Fruit fly (Drosophila melanogaster) whole organism, embryonic: Measurements from ENCODE around the gene CG32278.

ENCODE experiments used
- Atf-2 ChIP-seq: fragments of 200-800 bp; sonication (Bioruptor generic); optimal IDR thresholded peaks from 2 replicates; lab custom pipeline; 2016; ENCODE audit warnings: missing biosample characterization, missing genetic modification characterization
- CG10267 ChIP-seq: fragments of 200-800 bp; sonication (Bioruptor generic); optimal IDR thresholded peaks from 2 replicates; lab custom pipeline; 2018; ENCODE audit warnings: missing biosample characterization, mild to moderate bottlenecking, missing genetic modification characterization, moderate library complexity
- CG10543 ChIP-seq: fragments of 200-800 bp; sonication (Bioruptor generic); optimal IDR thresholded peaks from 3 replicates; lab custom pipeline; 2017; ENCODE audit warnings: missing biosample characterization, mild to moderate bottlenecking, missing genetic modification characterization, moderate library complexity
- CG10654 ChIP-seq: fragments of 200-800 bp; sonication (Bioruptor generic); optimal IDR thresholded peaks from 2 replicates; lab custom pipeline; 2016; ENCODE audit warnings: missing biosample characterization, missing genetic modification characterization
- CG11093 ChIP-seq: fragments of 200-800 bp; sonication (Bioruptor generic); IDR thresholded peaks from 3 replicates; pipeline ENCODE4 v1.3.6; 2022; ENCODE audit warnings: missing biosample characterization, missing genetic modification characterization
- CG13624 ChIP-seq: fragments of 200-800 bp; sonication (Bioruptor generic); optimal IDR thresholded peaks from 2 replicates; lab custom pipeline; 2016; ENCODE audit warnings: missing biosample characterization, missing genetic modification characterization
- CG14667 ChIP-seq: fragments of 200-800 bp; sonication (Bioruptor generic); IDR thresholded peaks from 2 replicates; pipeline ENCODE4 v1.3.6; 2022; ENCODE audit warnings: missing biosample characterization, missing genetic modification characterization
- CG15073 ChIP-seq: fragments of 200-800 bp; sonication (Bioruptor generic); optimal IDR thresholded peaks from 2 replicates; lab custom pipeline; 2016; ENCODE audit warnings: missing biosample characterization, missing genetic modification characterization
- CG18764 ChIP-seq: fragments of 200-800 bp; sonication (Bioruptor generic); optimal IDR thresholded peaks from 3 replicates; lab custom pipeline; 2016; ENCODE audit warnings: missing biosample characterization, missing genetic modification characterization
- CG30431 ChIP-seq: fragments of 200-800 bp; sonication (Bioruptor generic); optimal IDR thresholded peaks from 2 replicates; lab custom pipeline; 2017; ENCODE audit warnings: missing biosample characterization, missing genetic modification characterization
- CG3163 ChIP-seq: fragments of 200-800 bp; sonication (Bioruptor generic); optimal IDR thresholded peaks from 3 replicates; lab custom pipeline; 2016; ENCODE audit warnings: missing biosample characterization, missing genetic modification characterization
- CG33213 ChIP-seq: fragments of 200-800 bp; sonication (Bioruptor generic); optimal IDR thresholded peaks from 3 replicates; lab custom pipeline; 2016; ENCODE audit warnings: missing biosample characterization, missing genetic modification characterization
- CG5953 ChIP-seq: fragments of 200-800 bp; sonication (Bioruptor generic); IDR thresholded peaks from 2 replicates; pipeline ENCODE4 v1.3.6; 2022; ENCODE audit warnings: missing biosample characterization, missing genetic modification characterization
- CG6813 ChIP-seq: fragments of 200-800 bp; sonication (Bioruptor generic); optimal IDR thresholded peaks from 2 replicates; lab custom pipeline; 2017; ENCODE audit warnings: missing biosample characterization, missing genetic modification characterization, mild to moderate bottlenecking, moderate library complexity, missing genetic modification reagents
- CG7271 ChIP-seq: fragments of 200-800 bp; sonication (Bioruptor generic); optimal IDR thresholded peaks from 2 replicates; lab custom pipeline; 2018; ENCODE audit warnings: missing biosample characterization, mild to moderate bottlenecking, missing genetic modification characterization, moderate library complexity
- CG7928 ChIP-seq: fragments of 200-800 bp; sonication (Bioruptor generic); optimal IDR thresholded peaks from 2 replicates; lab custom pipeline; 2017; ENCODE audit warnings: missing biosample characterization, mild to moderate bottlenecking, missing genetic modification characterization
- CG8281 ChIP-seq: fragments of 200-800 bp; sonication (Bioruptor generic); optimal IDR thresholded peaks from 2 replicates; lab custom pipeline; 2018; ENCODE audit warnings: missing biosample characterization, mild to moderate bottlenecking, missing genetic modification characterization, moderate library complexity
- CG9727 ChIP-seq: fragments of 200-800 bp; sonication (Bioruptor generic); optimal IDR thresholded peaks from 3 replicates; lab custom pipeline; 2017; ENCODE audit warnings: missing biosample characterization, mild to moderate bottlenecking, missing genetic modification characterization
- D ChIP-seq, 2 experiments: fragments of 200-800 bp in 1 of 2; fragments of >200 bp in 1 of 2; sonication (Bioruptor generic) in 1 of 2; optimal IDR thresholded peaks; 2 replicates in 1 of 2; 3 replicates in 1 of 2; lab custom pipeline; 2017; ENCODE audit warnings: mild to moderate bottlenecking in 1 of 2, missing biosample characterization in 1 of 2, missing genetic modification characterization in 1 of 2, missing genetic modification reagents in 1 of 2
- Dek ChIP-seq: fragments of 200-800 bp; sonication (Bioruptor generic); optimal IDR thresholded peaks from 3 replicates; lab custom pipeline; 2019; ENCODE audit warnings: missing biosample characterization, mild to moderate bottlenecking, missing genetic modification characterization, moderate library complexity
- Dip3 ChIP-seq: fragments of 200-800 bp; sonication (Bioruptor generic); optimal IDR thresholded peaks from 3 replicates; lab custom pipeline; 2016; ENCODE audit warnings: missing biosample characterization, missing genetic modification characterization
- E2f1 ChIP-seq: fragments of 200-800 bp; sonication (Bioruptor generic); IDR thresholded peaks from 2 replicates; pipeline ENCODE4 v1.3.6; 2022; ENCODE audit warnings: missing biosample characterization, missing genetic modification characterization
- HLH4C ChIP-seq: fragments of 200-800 bp; sonication (Bioruptor generic); IDR thresholded peaks from 3 replicates; pipeline ENCODE4 v1.3.6; 2022; ENCODE audit warnings: missing biosample characterization, missing genetic modification characterization; ENCODE audit not compliant: partially characterized antibody
- HLH54F ChIP-seq: fragments of 200-800 bp; sonication (Bioruptor generic); optimal IDR thresholded peaks from 3 replicates; lab custom pipeline; 2016; ENCODE audit warnings: missing biosample characterization, missing genetic modification characterization
- Hand ChIP-seq: fragments of 200-800 bp; sonication (Bioruptor generic); optimal IDR thresholded peaks from 2 replicates; lab custom pipeline; 2017; ENCODE audit warnings: mild to moderate bottlenecking, missing biosample characterization, missing genetic modification reagents, missing genetic modification characterization
- Hey ChIP-seq: fragments of 200-800 bp; sonication (Bioruptor generic); optimal IDR thresholded peaks from 3 replicates; lab custom pipeline; 2018; ENCODE audit warnings: missing biosample characterization, mild to moderate bottlenecking, missing genetic modification characterization
- HmgD ChIP-seq: fragments of 200-800 bp; sonication (Bioruptor generic); optimal IDR thresholded peaks from 3 replicates; lab custom pipeline; 2016; ENCODE audit warnings: missing biosample characterization, missing genetic modification characterization
- HmgZ ChIP-seq: fragments of 200-800 bp; sonication (Bioruptor generic); optimal IDR thresholded peaks from 2 replicates; lab custom pipeline; 2018; ENCODE audit warnings: missing biosample characterization, mild to moderate bottlenecking, missing genetic modification characterization
- Hmr ChIP-seq: fragments of 200-800 bp; sonication (Bioruptor generic); optimal IDR thresholded peaks from 3 replicates; lab custom pipeline; 2017; ENCODE audit warnings: mild to moderate bottlenecking, missing biosample characterization, missing genetic modification reagents, missing genetic modification characterization
- Hr51 ChIP-seq, 2 experiments: fragments of 200-800 bp; sonication (Bioruptor generic); optimal IDR thresholded peaks; 2 replicates in 1 of 2; 3 replicates in 1 of 2; lab custom pipeline; 2016 to 2018; ENCODE audit warnings: missing biosample characterization in 2 of 2, missing genetic modification characterization in 2 of 2, mild to moderate bottlenecking in 1 of 2, moderate library complexity in 1 of 2
- NC2β ChIP-seq: fragments of 200-800 bp; sonication (Bioruptor generic); optimal IDR thresholded peaks from 2 replicates; lab custom pipeline; 2016; ENCODE audit warnings: missing biosample characterization, missing genetic modification characterization
- Poxn ChIP-seq: fragments of 200-800 bp; sonication (Bioruptor generic); IDR thresholded peaks from 2 replicates; pipeline ENCODE4 v1.3.6; 2022; ENCODE audit warnings: missing biosample characterization, missing genetic modification characterization
- Ssrp ChIP-seq: fragments of 200-800 bp; sonication (Bioruptor generic); optimal IDR thresholded peaks from 2 replicates; lab custom pipeline; 2018; ENCODE audit warnings: missing biosample characterization, mild to moderate bottlenecking, missing genetic modification characterization, moderate library complexity
- YL-1 ChIP-seq: fragments of 200-800 bp; sonication (Bioruptor generic); optimal IDR thresholded peaks from 3 replicates; lab custom pipeline; 2017; ENCODE audit warnings: missing biosample characterization, mild to moderate bottlenecking, missing genetic modification characterization
- bowl ChIP-seq: fragments of 200-800 bp; sonication (Bioruptor generic); IDR thresholded peaks from 2 replicates; pipeline ENCODE4 v1.3.6; 2022; ENCODE audit warnings: missing biosample characterization, missing genetic modification characterization
- cas ChIP-seq: fragments of 200-800 bp; sonication (Bioruptor generic); IDR thresholded peaks from 2 replicates; pipeline ENCODE4 v1.3.6; 2022; ENCODE audit warnings: missing biosample characterization, missing genetic modification characterization
- disco-r ChIP-seq: fragments of 200-800 bp; sonication (Bioruptor generic); optimal IDR thresholded peaks from 2 replicates; lab custom pipeline; 2016; ENCODE audit warnings: missing biosample characterization, missing genetic modification characterization
- dmrt99B ChIP-seq: fragments of 200-800 bp; sonication (Bioruptor generic); optimal IDR thresholded peaks from 2 replicates; lab custom pipeline; 2018; ENCODE audit warnings: missing biosample characterization, mild to moderate bottlenecking, missing genetic modification characterization, moderate library complexity
- dpn ChIP-seq, 2 experiments: fragments of 200-800 bp; sonication (Bioruptor generic); optimal IDR thresholded peaks; 3 replicates each; lab custom pipeline; 2016; ENCODE audit warnings: missing biosample characterization in 2 of 2, missing genetic modification characterization in 2 of 2
- exex ChIP-seq: fragments of 200-800 bp; sonication (Bioruptor generic); optimal IDR thresholded peaks from 4 replicates; lab custom pipeline; 2018; ENCODE audit warnings: missing biosample characterization, mild to moderate bottlenecking, missing genetic modification characterization, moderate library complexity
- fd96Cb ChIP-seq: fragments of 200-800 bp; sonication (Bioruptor generic); optimal IDR thresholded peaks from 2 replicates; lab custom pipeline; 2018; ENCODE audit warnings: missing biosample characterization, mild to moderate bottlenecking, missing genetic modification characterization, moderate library complexity
- gro ChIP-seq: fragments of 200-800 bp; sonication (Bioruptor generic); optimal IDR thresholded peaks from 2 replicates; lab custom pipeline; 2016; ENCODE audit warnings: missing biosample characterization, missing genetic modification characterization
- lab ChIP-seq: fragments of 200-800 bp; sonication (Bioruptor generic); optimal IDR thresholded peaks from 3 replicates; lab custom pipeline; 2017; ENCODE audit warnings: missing biosample characterization, missing genetic modification characterization, mild to moderate bottlenecking, moderate library complexity, missing genetic modification reagents
- odd ChIP-seq: fragments of 200-800 bp; sonication (Bioruptor generic); optimal IDR thresholded peaks from 2 replicates; lab custom pipeline; 2017; ENCODE audit warnings: missing biosample characterization, mild to moderate bottlenecking, missing genetic modification characterization
- run ChIP-seq: fragments of 200-800 bp; sonication (Bioruptor generic); optimal IDR thresholded peaks from 3 replicates; lab custom pipeline; 2018; ENCODE audit warnings: missing biosample characterization, mild to moderate bottlenecking, missing genetic modification characterization
- sqz ChIP-seq: fragments of 200-800 bp; sonication (Bioruptor generic); optimal IDR thresholded peaks from 3 replicates; lab custom pipeline; 2018; ENCODE audit warnings: missing biosample characterization, mild to moderate bottlenecking, missing genetic modification characterization
- tna ChIP-seq: fragments of 200-800 bp; sonication (Bioruptor generic); IDR thresholded peaks from 2 replicates; pipeline ENCODE4 v1.3.6; 2022; ENCODE audit warnings: missing biosample characterization, missing genetic modification characterization; ENCODE audit not compliant: partially characterized antibody
- toy ChIP-seq: fragments of 200-800 bp; sonication (Bioruptor generic); IDR thresholded peaks from 2 replicates; pipeline ENCODE4 v1.3.6; 2022; ENCODE audit warnings: missing biosample characterization, missing genetic modification characterization
- ttk ChIP-seq: fragments of 200-800 bp; sonication (Bioruptor generic); IDR thresholded peaks from 2 replicates; pipeline ENCODE4 v2.1.2; 2022; ENCODE audit warnings: missing biosample characterization, missing genetic modification characterization
- wdn ChIP-seq: fragments of 200-800 bp; sonication (Bioruptor generic); IDR thresholded peaks from 2 replicates; pipeline ENCODE4 v1.3.6; 2022; ENCODE audit warnings: missing biosample characterization, missing genetic modification characterization

The CG32278 gene

DNA sequence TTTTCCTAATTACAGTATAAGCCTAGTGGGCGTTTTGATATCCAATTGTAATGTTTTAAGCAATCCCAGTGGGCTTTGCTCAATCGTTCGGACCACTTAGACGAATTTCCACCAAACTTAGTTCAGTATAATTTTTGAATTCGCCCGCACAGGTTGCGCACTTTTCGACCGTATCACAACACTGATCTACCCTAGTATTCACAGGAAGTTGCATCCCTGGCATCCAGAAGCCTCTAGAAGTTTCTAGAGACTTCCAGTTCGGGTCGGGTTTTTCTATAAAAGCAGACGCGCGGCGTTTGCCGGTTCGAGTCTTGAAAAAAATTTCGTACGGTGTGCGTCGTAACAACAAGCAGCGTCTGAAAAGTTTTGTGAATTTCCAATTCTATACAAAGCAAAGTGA lies 23.8 kb downstream of the CG32278 start, which contains the start of gene Hsp83 (continued):
- peak; percentile 96 for TF ChIP-seq Hey (tag; lab: Kevin White, UChicago)
- peak; percentile 97 for TF ChIP-seq gro (GFP tag; lab: Kevin White, UChicago)
- peak; percentile 90 for TF ChIP-seq wdn (GFP tag; lab: Robert Waterston, UW)
- TF ChIP-seq lab (GFP tag; lab: Kevin White, UChicago), result peak; percentile 100
- TF ChIP-seq ttk (GFP tag; lab: Robert Waterston, UW), result peak; percentile 89
- TF ChIP-seq CG5953, result peak; percentile 94
- peak; percentile 78; the same call in 1 of the 2 replicates for TF ChIP-seq toy (GFP tag; lab: Robert Waterston, UW)
- TF ChIP-seq E2f1 (GFP tag; lab: Robert Waterston, UW), result peak; percentile 87
- peak; percentile 99 for TF ChIP-seq CG7928 (GFP tag; lab: Kevin White, UChicago)
- peak; percentile 97 for TF ChIP-seq NC2β (GFP tag; lab: Kevin White, UChicago)
- no peak for TF ChIP-seq CG15073 (GFP tag; lab: Kevin White, UChicago)
- peak; percentile 100 for TF ChIP-seq YL-1 (GFP tag; lab: Kevin White, UChicago)
- peak; percentile 95 for TF ChIP-seq CG9727 (GFP tag; lab: Kevin White, UChicago)
- TF ChIP-seq CG7271 (tag; lab: Kevin White, UChicago), result peak; percentile 97
- TF ChIP-seq Hand (GFP tag; lab: Kevin White, UChicago), result peak; percentile 99
- peak; percentile 88 for TF ChIP-seq dmrt99B (tag; lab: Kevin White, UChicago)
- TF ChIP-seq CG33213 (GFP tag; lab: Kevin White, UChicago), result peak; percentile 98
- TF ChIP-seq CG14667 (GFP tag; lab: Robert Waterston, UW), result peak; percentile 31; the same call in 1 of the 2 replicates
- TF ChIP-seq Dip3 (GFP tag; lab: Kevin White, UChicago), result peak; percentile 86
- TF ChIP-seq CG18764 (GFP tag; lab: Kevin White, UChicago), result peak; percentile 93
- peak; percentile 86 for TF ChIP-seq Dek (tag; lab: Kevin White, UChicago)
- no peak for TF ChIP-seq HLH4C (GFP tag; lab: Robert Waterston, UW)
- TF ChIP-seq Ssrp, result peak; percentile 58
- peak; percentile 94 for TF ChIP-seq CG13624 (GFP tag; lab: Kevin White, UChicago)
- peak; percentile 91 for TF ChIP-seq run (tag; lab: Kevin White, UChicago)
- peak; percentile 88 for TF ChIP-seq HLH54F (GFP tag; lab: Kevin White, UChicago)
- peak; percentile 81; the same call in 1 of the 2 replicates for TF ChIP-seq cas
- TF ChIP-seq tna, result no peak
- TF ChIP-seq CG6813, result peak; percentile 100
- no peak for TF ChIP-seq D (optimal IDR thresholded peaks at IDR 0.05; lab: Kevin White, UChicago)
- peak; percentile 95 for TF ChIP-seq D (GFP tag; optimal IDR thresholded peaks at IDR 0.05; lab: Kevin White, UChicago)
- peak; percentile 97 for TF ChIP-seq HmgZ (tag; lab: Kevin White, UChicago)
- TF ChIP-seq CG30431 (GFP tag; lab: Kevin White, UChicago), result peak; percentile 89
- peak; percentile 84 for TF ChIP-seq Atf-2 (GFP tag; lab: Kevin White, UChicago)
- TF ChIP-seq dpn (GFP tag; optimal IDR thresholded peaks at IDR 0.05; lab: Kevin White, UChicago), result peak; percentile 85 to 94
- TF ChIP-seq CG3163 (GFP tag; lab: Kevin White, UChicago), result peak; percentile 87

DNA sequence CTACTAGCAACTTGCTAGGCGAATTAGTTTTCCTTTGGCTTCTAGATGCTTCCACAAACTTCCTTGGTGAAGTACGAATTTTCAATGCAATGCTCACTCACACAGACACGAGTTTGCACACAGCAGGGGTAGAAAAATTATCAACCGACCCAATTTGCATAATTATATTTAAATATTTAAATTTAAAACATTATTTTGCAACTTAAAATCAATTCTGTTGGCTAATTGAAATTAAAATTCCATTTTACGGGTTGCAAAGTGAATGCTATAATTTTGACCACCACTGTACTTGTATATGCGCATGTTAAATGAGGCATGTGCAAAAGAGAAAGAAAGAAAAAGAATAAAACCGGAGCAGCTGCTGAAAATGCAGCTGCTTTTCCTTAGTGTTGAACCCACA lies 25.0 kb downstream of the CG32278 start:
- no peak for TF ChIP-seq HmgD (GFP tag; lab: Kevin White, UChicago)
- peak; percentile 89 for TF ChIP-seq CG10267 (tag; lab: Kevin White, UChicago)
- peak; percentile 28 for TF ChIP-seq disco-r
- peak; percentile 94 for TF ChIP-seq Hmr (GFP tag; lab: Kevin White, UChicago)
- peak; percentile 54; the same call in 1 of the 2 replicates for TF ChIP-seq Poxn (GFP tag; lab: Robert Waterston, UW)
- peak; percentile 89 for TF ChIP-seq run (tag; lab: Kevin White, UChicago)
- peak; percentile 88 for TF ChIP-seq CG11093
- TF ChIP-seq Hr51 (GFP tag; optimal IDR thresholded peaks at IDR 0.05; lab: Kevin White, UChicago), result peak; percentile 72 to 95
- TF ChIP-seq odd (GFP tag; lab: Kevin White, UChicago), result peak; percentile 86
- TF ChIP-seq bowl, result peak; percentile 83; the same call in 1 of the 2 replicates
- peak; percentile 58 for TF ChIP-seq exex (tag; lab: Kevin White, UChicago)
- peak; percentile 77 for TF ChIP-seq CG8281 (tag; lab: Kevin White, UChicago)
- TF ChIP-seq fd96Cb (tag; lab: Kevin White, UChicago), result peak; percentile 96
- TF ChIP-seq sqz, result no peak
- peak; percentile 87 for TF ChIP-seq CG10654
- TF ChIP-seq CG10543 (GFP tag; lab: Kevin White, UChicago), result peak; percentile 59
